Worm (Caenorhabditis elegans) whole organism, young adult: Measurements from ENCODE around the gene cho-1.

Experiments used
- B0261.1 ChIP-seq: sonication (generic microtip); optimal IDR thresholded peaks from 2 replicates; lab custom pipeline; 2016; ENCODE audit warnings: mild to moderate bottlenecking, missing genetic modification characterization, moderate library complexity, missing compliant biosample characterization
- B0336.3 ChIP-seq: fragments of 200-800 bp; sonication (Bioruptor generic); IDR thresholded peaks from 2 replicates; pipeline ENCODE4 v1.3.6; 2022; ENCODE audit warnings: missing genetic modification characterization, missing compliant biosample characterization
- C17E4.6 ChIP-seq: fragments of 200-800 bp; sonication (Bioruptor generic); IDR thresholded peaks from 2 replicates; pipeline ENCODE4 v1.3.6; 2022; ENCODE audit warnings: missing genetic modification reagents, missing genetic modification characterization, missing compliant biosample characterization
- F33H1.4 ChIP-seq: fragments of 200-800 bp; sonication (Bioruptor generic); IDR thresholded peaks from 2 replicates; pipeline ENCODE4 v1.3.6; 2022; ENCODE audit warnings: missing genetic modification reagents, missing genetic modification characterization, missing compliant biosample characterization
- F52B5.7 ChIP-seq: sonication (generic microtip); optimal IDR thresholded peaks from 2 replicates; lab custom pipeline; 2016; ENCODE audit warnings: mild to moderate bottlenecking, missing genetic modification characterization, missing compliant biosample characterization
- Y53F4B.3 ChIP-seq: fragments of 200-800 bp; sonication (Bioruptor generic); IDR thresholded peaks from 2 replicates; pipeline ENCODE4 v1.3.6; 2022; ENCODE audit warnings: missing genetic modification reagents, missing genetic modification characterization, missing compliant biosample characterization
- Y56A3A.18 ChIP-seq: fragments of 200-800 bp; sonication (Bioruptor generic); IDR thresholded peaks from 2 replicates; pipeline ENCODE4 v1.3.6; 2022; ENCODE audit warnings: missing genetic modification reagents, missing genetic modification characterization, missing compliant biosample characterization
- Y95B8A.8 ChIP-seq: fragments of 200-800 bp; sonication (Bioruptor generic); IDR thresholded peaks from 2 replicates; pipeline ENCODE4 v1.3.6; 2022; ENCODE audit warnings: missing genetic modification reagents, missing genetic modification characterization, missing compliant biosample characterization
- ZK185.1 ChIP-seq: sonication (generic microtip); optimal IDR thresholded peaks from 2 replicates; lab custom pipeline; 2016; ENCODE audit warnings: mild to moderate bottlenecking, missing genetic modification characterization, missing compliant biosample characterization; ENCODE audit not compliant: poor library complexity, severe bottlenecking
- ama-1 ChIP-seq, 3 experiments: fragments of 150-350 bp in 1 of 3; sonication (generic microtip) in 2 of 3; optimal IDR thresholded peaks; 2 replicates each; lab custom pipeline; 2014 to 2018; ENCODE audit warnings: missing biosample characterization in 2 of 3, missing genetic modification characterization in 2 of 3, missing genetic modification reagents in 2 of 3
- athp-1 ChIP-seq: sonication (generic microtip); optimal IDR thresholded peaks from 2 replicates; lab custom pipeline; 2017; ENCODE audit warnings: mild to moderate bottlenecking, missing genetic modification characterization, missing compliant biosample characterization
- attf-5 ChIP-seq: fragments of 200-800 bp; sonication (Bioruptor generic); optimal IDR thresholded peaks from 2 replicates; lab custom pipeline; 2018; ENCODE audit warnings: mild to moderate bottlenecking, missing genetic modification characterization, missing compliant biosample characterization
- attf-6 ChIP-seq: fragments of 200-800 bp; sonication (Bioruptor generic); IDR thresholded peaks from 2 replicates; pipeline ENCODE4 v1.3.6; 2022; ENCODE audit warnings: missing genetic modification reagents, missing genetic modification characterization, missing compliant biosample characterization
- ceh-100 ChIP-seq: fragments of 200-800 bp; sonication (Bioruptor generic); IDR thresholded peaks from 2 replicates; pipeline ENCODE4 v1.3.6; 2022; ENCODE audit warnings: missing genetic modification reagents, missing genetic modification characterization, missing compliant biosample characterization
- ceh-58 ChIP-seq: fragments of 200-800 bp; sonication (Bioruptor generic); IDR thresholded peaks from 2 replicates; pipeline ENCODE4 v1.3.6; 2022; ENCODE audit warnings: missing genetic modification characterization, missing compliant biosample characterization
- die-1 ChIP-seq: sonication (generic microtip); optimal IDR thresholded peaks from 2 replicates; lab custom pipeline; 2016; ENCODE audit warnings: missing genotype, mild to moderate bottlenecking, missing genetic modification characterization, missing compliant biosample characterization
- dox-1 ChIP-seq: fragments of 200-800 bp; sonication (Bioruptor generic); IDR thresholded peaks from 2 replicates; pipeline ENCODE4 v1.3.6; 2022; ENCODE audit warnings: missing genetic modification reagents, missing genetic modification characterization, missing compliant biosample characterization
- egl-18 ChIP-seq: fragments of 200-800 bp; sonication (Bioruptor generic); IDR thresholded peaks from 2 replicates; pipeline ENCODE4 v1.3.6; 2022; ENCODE audit warnings: missing genetic modification reagents, missing genetic modification characterization, missing compliant biosample characterization
- ekl-4 ChIP-seq: fragments of 200-800 bp; sonication (Bioruptor generic); IDR thresholded peaks from 2 replicates; pipeline ENCODE4 v1.3.6; 2022; ENCODE audit warnings: missing genetic modification reagents, missing genetic modification characterization, missing compliant biosample characterization
- ets-4 ChIP-seq: fragments of 200-800 bp; sonication (Bioruptor generic); optimal IDR thresholded peaks from 2 replicates; lab custom pipeline; 2018; ENCODE audit warnings: mild to moderate bottlenecking, missing genetic modification characterization, missing compliant biosample characterization
- fkh-3 ChIP-seq: sonication (generic microtip); optimal IDR thresholded peaks from 2 replicates; lab custom pipeline; 2016; ENCODE audit warnings: mild to moderate bottlenecking, missing genetic modification characterization, missing compliant biosample characterization
- hlh-26 ChIP-seq: fragments of 200-800 bp; sonication (Bioruptor generic); conservative IDR thresholded peaks from 2 replicates; pipeline ENCODE4 v1.3.6; 2022; ENCODE audit warnings: missing genetic modification reagents, missing genetic modification characterization, missing compliant biosample characterization
- hmg-1.2 ChIP-seq: fragments of 200-800 bp; sonication (Bioruptor generic); IDR thresholded peaks from 2 replicates; pipeline ENCODE4 v1.3.6; 2022; ENCODE audit warnings: missing genetic modification reagents, missing genetic modification characterization, missing compliant biosample characterization
- hrde-1 ChIP-seq: sonication (generic microtip); optimal IDR thresholded peaks from 2 replicates; lab custom pipeline; 2016; ENCODE audit warnings: missing genetic modification characterization, mild to moderate bottlenecking, missing compliant biosample characterization, moderate library complexity, missing genotype, missing genetic modification reagents, borderline replicate concordance
- lin-40 ChIP-seq: sonication (generic microtip); optimal IDR thresholded peaks from 2 replicates; lab custom pipeline; 2016; ENCODE audit warnings: missing genetic modification characterization, mild to moderate bottlenecking, missing compliant biosample characterization, missing genotype, missing genetic modification reagents
- lin-54 ChIP-seq: fragments of 200-800 bp; sonication (Bioruptor generic); optimal IDR thresholded peaks from 2 replicates; lab custom pipeline; 2018; ENCODE audit warnings: mild to moderate bottlenecking, missing genetic modification characterization, missing compliant biosample characterization
- lsl-1 ChIP-seq: fragments of 200-800 bp; sonication (Bioruptor generic); optimal IDR thresholded peaks from 2 replicates; lab custom pipeline; 2018; ENCODE audit warnings: mild to moderate bottlenecking, missing genetic modification characterization, moderate library complexity, missing compliant biosample characterization
- madf-10 ChIP-seq: sonication (generic microtip); optimal IDR thresholded peaks from 2 replicates; lab custom pipeline; 2016; ENCODE audit warnings: mild to moderate bottlenecking, missing genetic modification characterization, missing compliant biosample characterization
- madf-8 ChIP-seq: fragments of 200-800 bp; sonication (Bioruptor generic); conservative IDR thresholded peaks from 2 replicates; pipeline ENCODE4 v1.3.6; 2022; ENCODE audit warnings: missing genetic modification reagents, missing genetic modification characterization, missing compliant biosample characterization
- mel-28 ChIP-seq: sonication (generic microtip); optimal IDR thresholded peaks from 2 replicates; lab custom pipeline; 2016; ENCODE audit warnings: borderline replicate concordance, mild to moderate bottlenecking, missing genetic modification characterization, missing compliant biosample characterization
- nhr-27 ChIP-seq: fragments of 200-800 bp; sonication (Bioruptor generic); optimal IDR thresholded peaks from 2 replicates; lab custom pipeline; 2018; ENCODE audit warnings: mild to moderate bottlenecking, missing genetic modification characterization, moderate library complexity, missing compliant biosample characterization
- pbrm-1 ChIP-seq: fragments of 200-800 bp; sonication (Bioruptor generic); IDR thresholded peaks from 2 replicates; pipeline ENCODE4 v1.3.6; 2022; ENCODE audit warnings: missing genetic modification reagents, missing genetic modification characterization, missing compliant biosample characterization
- rcor-1 ChIP-seq: fragments of 200-800 bp; sonication (Bioruptor generic); IDR thresholded peaks from 2 replicates; pipeline ENCODE4 v1.3.6; 2022; ENCODE audit warnings: missing genetic modification reagents, missing genetic modification characterization, missing compliant biosample characterization
- rec-8 ChIP-seq, 2 experiments: sonication (generic microtip); optimal IDR thresholded peaks; 2 replicates each; lab custom pipeline; 2016; ENCODE audit warnings: mild to moderate bottlenecking in 2 of 2, missing genetic modification characterization in 2 of 2, missing genetic modification reagents in 2 of 2, missing genotype in 2 of 2, missing biosample characterization in 1 of 2, missing compliant biosample characterization in 1 of 2, moderate library complexity in 1 of 2
- repo-1 ChIP-seq: sonication (generic microtip); optimal IDR thresholded peaks from 2 replicates; lab custom pipeline; 2017; ENCODE audit warnings: mild to moderate bottlenecking, missing genetic modification characterization, missing compliant biosample characterization
- sdz-38 ChIP-seq: sonication (generic microtip); optimal IDR thresholded peaks from 2 replicates; lab custom pipeline; 2016; ENCODE audit warnings: missing genotype, missing genetic modification characterization, missing compliant biosample characterization
- unc-130 ChIP-seq: sonication (generic microtip); optimal IDR thresholded peaks from 2 replicates; lab custom pipeline; 2016; ENCODE audit warnings: missing genetic modification reagents, missing genetic modification characterization, missing compliant biosample characterization
- xnd-1 ChIP-seq: sonication (generic microtip); optimal IDR thresholded peaks from 2 replicates; lab custom pipeline; 2016; ENCODE audit warnings: missing genotype, missing genetic modification reagents, missing genetic modification characterization, missing compliant biosample characterization
- ztf-18 ChIP-seq: sonication (generic microtip); optimal IDR thresholded peaks from 2 replicates; lab custom pipeline; 2016; ENCODE audit warnings: missing genotype, mild to moderate bottlenecking, missing genetic modification characterization, missing compliant biosample characterization
- ztf-22 ChIP-seq: fragments of 200-800 bp; sonication (Bioruptor generic); optimal IDR thresholded peaks from 2 replicates; lab custom pipeline; 2018; ENCODE audit warnings: mild to moderate bottlenecking, missing genetic modification characterization, moderate library complexity, missing compliant biosample characterization
- ztf-26 ChIP-seq: sonication (generic microtip); optimal IDR thresholded peaks from 2 replicates; lab custom pipeline; 2017; ENCODE audit warnings: missing genetic modification characterization, missing compliant biosample characterization

cho-1 gene

ce11 chrIV:13238943-13239861, 24.8 kb upstream of the cho-1 start, which contains the start of gene tag-115 (continued):
- TF ChIP-seq attf-6 (GFP tag; lab: Robert Waterston, UW) (peak; percentile 91), hmg-1.2 (peak; percentile 44; the same call in 1 of the 2 replicates), ztf-26 (tag; lab: Kevin White, UChicago) (no peak), lsl-1 (peak; percentile 66), dox-1 (GFP tag; lab: Robert Waterston, UW) (peak; percentile 75), lin-54 (peak; percentile 92), madf-8 (no peak; the same call in 1 of the 2 replicates), ceh-58 (GFP tag; lab: Robert Waterston, UW) (peak; percentile 36; the same call in 1 of the 2 replicates), Y53F4B.3 (GFP tag; lab: Robert Waterston, UW) (no peak), xnd-1 (peak; percentile 54), egl-18 (GFP tag; lab: Robert Waterston, UW) (no peak), ztf-18 (tag; lab: Kevin White, UChicago) (peak; percentile 16), ztf-22 (GFP tag; lab: Kevin White, UChicago) (no peak), C17E4.6 (GFP tag; lab: Robert Waterston, UW) (peak; percentile 52; the same call in 1 of the 2 replicates), sdz-38 (tag; lab: Kevin White, UChicago) (no peak), hlh-26 (GFP tag; lab: Robert Waterston, UW) (no peak), unc-130 (peak; percentile 63), F52B5.7 (tag; lab: Kevin White, UChicago) (no peak), B0261.1 (tag; lab: Kevin White, UChicago) (peak; percentile 21), rec-8 (tag; optimal IDR thresholded peaks at IDR 0.05; lab: Kevin White, UChicago) (peak; percentile 20), ekl-4 (GFP tag; lab: Robert Waterston, UW) (peak; percentile 70), rcor-1 (GFP tag; lab: Robert Waterston, UW) (peak; percentile 50), ama-1 (optimal IDR thresholded peaks at IDR 0.05; lab: Kevin White, UChicago) (peak; percentile 23), ama-1 (GFP tag; optimal IDR thresholded peaks at IDR 0.05; lab: Kevin White, UChicago) (peak; percentile 86 to 94), fkh-3 (peak; percentile 49), nhr-27 (tag; lab: Kevin White, UChicago) (no peak), athp-1 (tag; lab: Kevin White, UChicago) (peak; percentile 18), attf-5 (GFP tag; lab: Kevin White, UChicago) (peak; percentile 5), ceh-100 (GFP tag; lab: Robert Waterston, UW) (peak; percentile 29; the same call in 1 of the 2 replicates)
- TF ChIP-seq, all 124 proteins: peak for 58

- TF ChIP-seq die-1 (tag; lab: Kevin White, UChicago) (no peak), ets-4 (GFP tag; lab: Kevin White, UChicago) (no peak), repo-1 (tag; lab: Kevin White, UChicago) (no peak), pbrm-1 (GFP tag; lab: Robert Waterston, UW) (no peak), madf-8 (no peak), ZK185.1 (no peak), lin-40 (tag; lab: Kevin White, UChicago) (no peak), madf-10 (no peak), Y56A3A.18 (GFP tag; lab: Robert Waterston, UW) (no peak), mel-28 (tag; lab: Kevin White, UChicago) (no peak), F33H1.4 (GFP tag; lab: Robert Waterston, UW) (no peak), B0336.3 (GFP tag; lab: Robert Waterston, UW) (no peak), hrde-1 (tag; lab: Kevin White, UChicago) (no peak), Y95B8A.8 (GFP tag; lab: Robert Waterston, UW) (no peak)
These were observed 22.1 kb upstream of the cho-1 start, which contains the start of gene pwp-1 for ce11 chrIV:13236485-13236884. Gene pwp-1 (minus strand): TSS chrIV:13236585.
